Fruit fly (Drosophila melanogaster): ENCODE results near the gene Jon99Ci.

- TF ChIP-seq psq (optimal IDR thresholded peaks at IDR 0.05) (no peak), insv (optimal IDR thresholded peaks at IDR 0.05) (no peak), Myc (optimal IDR thresholded peaks at IDR 0.05) (no peak), Sin3A (optimal IDR thresholded peaks at IDR 0.05) (no peak), ttk (optimal IDR thresholded peaks at IDR 0.05) (no peak)
These were observed 34.8 kb downstream of the Jon99Ci start for dm6 chr3R:29891183-29891582.
